Worm (Caenorhabditis elegans) whole organism, L2 larva: ENCODE results near the gene T02H6.10.

Source experiments
- F13H6.1 ChIP-seq: sonication (generic microtip); optimal IDR thresholded peaks from 2 replicates; lab custom pipeline; 2016; ENCODE audit warnings: missing genetic modification characterization, missing compliant biosample characterization
- R02D3.7 ChIP-seq: fragments of 150-350 bp; optimal IDR thresholded peaks from 2 replicates; lab custom pipeline; 2014; ENCODE audit warnings: missing biosample characterization, missing genetic modification characterization
- Y55F3AM.14 ChIP-seq: fragments of 200-800 bp; sonication (Bioruptor generic); optimal IDR thresholded peaks from 2 replicates; lab custom pipeline; 2018; ENCODE audit warnings: mild to moderate bottlenecking, missing genetic modification characterization, missing compliant biosample characterization
- ZK546.5 ChIP-seq: sonication (generic microtip); optimal IDR thresholded peaks from 2 replicates; lab custom pipeline; 2017; ENCODE audit warnings: missing biosample characterization, missing genetic modification characterization
- alr-1 ChIP-seq: fragments of 150-350 bp; optimal IDR thresholded peaks from 2 replicates; lab custom pipeline; 2014; ENCODE audit warnings: missing biosample characterization, missing genetic modification characterization
- aly-2 ChIP-seq: fragments of 150-350 bp; optimal IDR thresholded peaks from 2 replicates; lab custom pipeline; 2014; ENCODE audit warnings: missing biosample characterization, missing genetic modification characterization
- ama-1 ChIP-seq: fragments of 150-350 bp; optimal IDR thresholded peaks from 2 replicates; lab custom pipeline; 2018; ENCODE audit warnings: inconsistent platforms
- blmp-1 ChIP-seq: sonication (generic microtip); optimal IDR thresholded peaks from 2 replicates; lab custom pipeline; 2017; ENCODE audit warnings: missing genetic modification characterization, mild to moderate bottlenecking, missing compliant biosample characterization, antibody characterized with exemption, moderate library complexity; ENCODE audit not compliant: insufficient read depth
- ceh-16 ChIP-seq: fragments of 150-350 bp; optimal IDR thresholded peaks from 2 replicates; lab custom pipeline; 2014; ENCODE audit warnings: missing biosample characterization, missing genetic modification characterization
- crh-2 ChIP-seq: sonication (generic microtip); optimal IDR thresholded peaks from 2 replicates; lab custom pipeline; 2017; ENCODE audit warnings: missing biosample characterization, missing genetic modification characterization
- egl-27 ChIP-seq: sonication (generic microtip); optimal IDR thresholded peaks from 3 replicates; lab custom pipeline; 2017; ENCODE audit warnings: missing biosample characterization, missing genetic modification reagents, missing genetic modification characterization
- elt-1 ChIP-seq: fragments of 150-350 bp; optimal IDR thresholded peaks from 2 replicates; lab custom pipeline; 2014; ENCODE audit warnings: missing biosample characterization, missing genetic modification characterization
- elt-3 ChIP-seq: sonication (generic microtip); optimal IDR thresholded peaks from 2 replicates; lab custom pipeline; 2017; ENCODE audit warnings: missing biosample characterization, missing genetic modification characterization
- gmeb-1 ChIP-seq: fragments of 150-350 bp; optimal IDR thresholded peaks from 2 replicates; lab custom pipeline; 2014; ENCODE audit warnings: missing biosample characterization, missing genetic modification characterization
- lin-13 ChIP-seq: fragments of 150-350 bp; optimal IDR thresholded peaks from 2 replicates; lab custom pipeline; 2014; ENCODE audit warnings: missing biosample characterization, missing genetic modification reagents, missing genetic modification characterization
- lsy-2 ChIP-seq, 2 experiments: fragments of 150-350 bp in 1 of 2; sonication (generic microtip) in 1 of 2; optimal IDR thresholded peaks; 2 replicates each; lab custom pipeline; 2014 to 2017; ENCODE audit warnings: missing biosample characterization in 2 of 2, missing genetic modification characterization in 2 of 2
- mab-5 ChIP-seq: fragments of 150-350 bp; optimal IDR thresholded peaks from 2 replicates; lab custom pipeline; 2014; ENCODE audit warnings: missing biosample characterization, missing genetic modification characterization
- mbf-1 ChIP-seq: sonication (generic microtip); optimal IDR thresholded peaks from 2 replicates; lab custom pipeline; 2017; ENCODE audit warnings: missing biosample characterization, missing genetic modification characterization
- nhr-10 ChIP-seq: sonication (generic microtip); optimal IDR thresholded peaks from 2 replicates; lab custom pipeline; 2017; ENCODE audit warnings: missing biosample characterization, missing genetic modification characterization
- nhr-11 ChIP-seq: fragments of 150-350 bp; optimal IDR thresholded peaks from 2 replicates; lab custom pipeline; 2014; ENCODE audit warnings: missing biosample characterization, missing genetic modification characterization
- nhr-21 ChIP-seq: fragments of 150-350 bp; optimal IDR thresholded peaks from 2 replicates; lab custom pipeline; 2014; ENCODE audit warnings: missing biosample characterization, missing genetic modification characterization
- nhr-23 ChIP-seq: fragments of 150-350 bp; optimal IDR thresholded peaks from 2 replicates; lab custom pipeline; 2014; ENCODE audit warnings: missing biosample characterization, missing genetic modification reagents, missing genetic modification characterization
- nhr-25 ChIP-seq: fragments of 150-350 bp; sonication (generic microtip); optimal IDR thresholded peaks from 3 replicates; lab custom pipeline; 2014; ENCODE audit warnings: missing biosample characterization, missing genetic modification characterization
- nhr-6 ChIP-seq: fragments of 150-350 bp; optimal IDR thresholded peaks from 2 replicates; lab custom pipeline; 2014; ENCODE audit warnings: missing biosample characterization, missing genetic modification characterization
- nhr-77 ChIP-seq: fragments of 150-350 bp; optimal IDR thresholded peaks from 2 replicates; lab custom pipeline; 2014; ENCODE audit warnings: missing biosample characterization, missing genetic modification characterization
- peb-1 ChIP-seq: fragments of 150-350 bp; optimal IDR thresholded peaks from 2 replicates; lab custom pipeline; 2014; ENCODE audit warnings: missing biosample characterization, missing genetic modification characterization
- sem-4 ChIP-seq: fragments of 150-350 bp; optimal IDR thresholded peaks from 2 replicates; lab custom pipeline; 2014; ENCODE audit warnings: missing biosample characterization, missing genetic modification reagents, missing genetic modification characterization
- skn-1 ChIP-seq: sonication (generic microtip); optimal IDR thresholded peaks from 2 replicates; lab custom pipeline; 2017; ENCODE audit warnings: missing biosample characterization, missing genetic modification characterization
- sma-9 ChIP-seq, 2 experiments: fragments of 150-350 bp in 1 of 2; sonication (generic microtip) in 1 of 2; optimal IDR thresholded peaks; 2 replicates each; lab custom pipeline; 2014 to 2016; ENCODE audit warnings: missing genetic modification characterization in 2 of 2, mild to moderate bottlenecking in 1 of 2, missing biosample characterization in 1 of 2, missing compliant biosample characterization in 1 of 2, missing genetic modification reagents in 1 of 2, moderate library complexity in 1 of 2
- snpc-4 ChIP-seq: fragments of 150-350 bp; optimal IDR thresholded peaks from 2 replicates; lab custom pipeline; 2014; ENCODE audit warnings: missing biosample characterization, missing genetic modification characterization
- unc-39 ChIP-seq: fragments of 150-350 bp; optimal IDR thresholded peaks from 2 replicates; lab custom pipeline; 2014; ENCODE audit warnings: missing biosample characterization, missing genetic modification characterization
- zag-1 ChIP-seq: fragments of 150-350 bp; optimal IDR thresholded peaks from 2 replicates; lab custom pipeline; 2014; ENCODE audit warnings: missing biosample characterization, missing genetic modification characterization
- ztf-1 ChIP-seq: fragments of 200-800 bp; sonication (Bioruptor generic); conservative IDR thresholded peaks from 2 replicates; pipeline ENCODE4 v1.3.6; 2022; ENCODE audit warnings: missing genetic modification characterization, missing compliant biosample characterization
- ztf-11 ChIP-seq: sonication (generic microtip); optimal IDR thresholded peaks from 2 replicates; lab custom pipeline; 2017; ENCODE audit warnings: missing biosample characterization, missing genetic modification characterization

Gene T02H6.10

ce11 chrII:701371-702139 lies 21.0 kb upstream of the T02H6.10 start, which contains the start of gene thoc-1:
Gene thoc-1 (plus strand): TSS chrII:702107.
- TF ChIP-seq lsy-2 (tag; optimal IDR thresholded peaks at IDR 0.05; lab: Kevin White, UChicago), result peak in 1 of 2 experiments; percentile 16
- no peak for TF ChIP-seq elt-1
- no peak for TF ChIP-seq lin-13 (GFP tag; lab: Kevin White, UChicago)
- TF ChIP-seq, all 48 proteins: peak for 1

ce11 chrII:701025-701370 lies 20.5 kb upstream of the T02H6.10 start, which contains the start of gene T02H6.11:
Gene T02H6.11 (minus strand): TSS chrII:701125.
- TF ChIP-seq nhr-10 (tag; lab: Kevin White, UChicago), result no peak
- no peak for TF ChIP-seq nhr-6 (tag; lab: Kevin White, UChicago)
- TF ChIP-seq blmp-1 (tag; lab: Kevin White, UChicago), result no peak
- no peak for TF ChIP-seq elt-3 (tag; lab: Kevin White, UChicago)

- no peak for TF ChIP-seq aly-2
- TF ChIP-seq F13H6.1 (tag; lab: Kevin White, UChicago), result no peak
- TF ChIP-seq ama-1 (lab: Kevin White, UChicago), result no peak
- TF ChIP-seq nhr-6 (tag; lab: Kevin White, UChicago), result no peak
- no peak for TF ChIP-seq sma-9 (GFP tag; optimal IDR thresholded peaks at IDR 0.05; lab: Kevin White, UChicago)
- TF ChIP-seq sma-9 (tag; optimal IDR thresholded peaks at IDR 0.05; lab: Kevin White, UChicago), result no peak
- TF ChIP-seq lsy-2 (tag; optimal IDR thresholded peaks at IDR 0.05; lab: Kevin White, UChicago), result no peak
- TF ChIP-seq Y55F3AM.14 (GFP tag; lab: Kevin White, UChicago), result no peak
- TF ChIP-seq nhr-21, result no peak
Observed at ce11 chrII:691550-691949, 11.0 kb upstream of the T02H6.10 start, which contains the start of gene T02H6.3. Gene T02H6.3 (plus strand): TSS chrII:691850.

DNA sequence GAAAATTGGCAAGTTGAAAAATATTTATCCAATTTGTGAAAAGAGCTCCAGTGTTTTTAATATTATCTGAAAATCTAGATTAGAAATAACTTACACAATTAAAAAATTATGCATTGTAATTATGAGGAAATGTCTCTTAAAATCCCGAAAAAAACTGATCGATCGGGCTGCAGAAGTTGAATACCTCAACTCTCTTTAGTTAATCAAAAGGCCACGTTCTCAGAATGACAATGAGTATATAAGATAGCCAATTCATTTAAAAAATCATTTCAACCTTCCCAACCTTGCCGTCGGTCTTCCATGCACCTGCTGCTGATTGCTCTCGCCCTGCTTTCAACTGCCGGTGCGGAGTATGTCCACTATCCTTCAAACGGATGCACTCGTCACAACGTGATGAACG lies 9.2 kb upstream of the T02H6.10 start, which contains the start of gene T02H6.4:
T02H6.4 (plus strand) TSS at position 301 of the 400 bp plus-strand sequence.
- no peak for TF ChIP-seq unc-39 (tag; lab: Kevin White, UChicago)

DNA sequence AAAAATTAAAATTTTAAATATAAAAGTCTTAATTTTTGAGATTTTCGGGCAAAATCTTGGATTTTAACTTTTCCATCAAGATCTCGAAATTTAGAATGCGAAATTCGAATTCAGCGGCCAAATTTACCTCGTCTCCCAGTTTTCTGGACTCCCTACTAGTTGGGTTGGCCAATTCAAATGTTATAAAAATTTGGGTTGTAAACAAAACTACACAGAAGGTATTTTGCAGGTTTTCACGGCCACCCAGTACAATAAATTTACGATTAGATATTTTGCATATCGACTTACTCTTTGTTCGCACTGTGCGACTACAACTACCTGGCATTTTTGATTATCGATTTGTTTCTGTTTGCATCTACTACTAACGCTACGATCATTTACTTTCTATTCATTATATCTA lies 4.3 kb upstream of the T02H6.10 start, which contains the start of gene T02H6.5:
T02H6.5 (plus strand) TSS at position 301 of the 400 bp plus-strand sequence.
- TF ChIP-seq gmeb-1 (tag; lab: Kevin White, UChicago) (no peak), snpc-4 (tag; lab: Kevin White, UChicago) (no peak), elt-1 (no peak), unc-39 (tag; lab: Kevin White, UChicago) (no peak), mbf-1 (no peak), nhr-25 (tag; lab: Kevin White, UChicago) (no peak), ZK546.5 (tag; lab: Kevin White, UChicago) (no peak), ztf-1 (no peak), ama-1 (lab: Kevin White, UChicago) (no peak), R02D3.7 (tag; lab: Kevin White, UChicago) (no peak), peb-1 (no peak), ceh-16 (tag; lab: Kevin White, UChicago) (no peak), skn-1 (tag; lab: Kevin White, UChicago) (no peak), nhr-23 (no peak), nhr-77 (no peak), alr-1 (tag; lab: Kevin White, UChicago) (no peak), crh-2 (tag; lab: Kevin White, UChicago) (no peak), mab-5 (tag; lab: Kevin White, UChicago) (no peak), lin-13 (GFP tag; lab: Kevin White, UChicago) (no peak), zag-1 (tag; lab: Kevin White, UChicago) (no peak)

DNA sequence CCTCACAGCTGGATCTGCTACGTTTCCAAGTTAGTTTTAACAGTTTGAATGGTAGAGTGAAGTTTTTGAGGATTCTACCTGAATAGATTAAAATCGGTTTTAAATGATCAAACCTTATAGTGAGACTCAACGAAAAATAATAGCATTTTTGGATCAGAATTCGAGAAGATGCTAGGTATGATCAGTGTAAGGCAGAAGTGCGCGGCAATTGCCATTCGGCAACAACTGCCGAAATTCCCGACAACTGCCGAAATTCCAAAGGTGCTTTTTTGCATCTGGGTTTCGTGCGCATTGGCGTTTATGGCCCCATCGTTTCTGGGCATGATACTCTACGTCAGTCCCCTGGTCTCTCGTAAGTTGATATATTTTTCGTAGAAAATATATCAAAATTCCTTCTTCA lies 3.0 kb upstream of the T02H6.10 start, which contains the start of gene T02H6.6:
T02H6.6 (plus strand) TSS at position 301 of the 400 bp plus-strand sequence.
- no peak for TF ChIP-seq sem-4 (tag; lab: Kevin White, UChicago)
- no peak for TF ChIP-seq nhr-11
- TF ChIP-seq elt-3 (tag; lab: Kevin White, UChicago), result no peak
- no peak for TF ChIP-seq nhr-10 (tag; lab: Kevin White, UChicago)
- no peak for TF ChIP-seq snpc-4 (tag; lab: Kevin White, UChicago)
- no peak for TF ChIP-seq Y55F3AM.14 (GFP tag; lab: Kevin White, UChicago)
- no peak for TF ChIP-seq egl-27 (tag; lab: Kevin White, UChicago)
- TF ChIP-seq mbf-1, result no peak
- no peak for TF ChIP-seq skn-1 (tag; lab: Kevin White, UChicago)
- no peak for TF ChIP-seq ztf-11
- TF ChIP-seq alr-1 (tag; lab: Kevin White, UChicago), result no peak
